Fruit fly (Drosophila melanogaster) whole organism, embryonic: ENCODE measurements around the gene CG13449.

Source experiments
- CG11093 ChIP-seq: fragments of 200-800 bp; sonication (Bioruptor generic); IDR thresholded peaks from 3 replicates; pipeline ENCODE4 v1.3.6; 2022; ENCODE audit warnings: missing biosample characterization, missing genetic modification characterization
- CG13894 ChIP-seq: fragments of 200-800 bp; sonication (Bioruptor generic); optimal IDR thresholded peaks from 3 replicates; lab custom pipeline; 2018; ENCODE audit warnings: missing biosample characterization, mild to moderate bottlenecking, missing genetic modification characterization, moderate library complexity
- CG18011 ChIP-seq: fragments of 200-800 bp; sonication (Bioruptor generic); optimal IDR thresholded peaks from 2 replicates; lab custom pipeline; 2017; ENCODE audit warnings: missing biosample characterization, missing genetic modification characterization, mild to moderate bottlenecking, moderate library complexity, missing genotype
- CG30020 ChIP-seq: fragments of 200-800 bp; optimal IDR thresholded peaks from 2 replicates; lab custom pipeline; 2019; ENCODE audit warnings: missing biosample characterization, mild to moderate bottlenecking, missing genetic modification characterization, moderate library complexity
- Xrp1 ChIP-seq: fragments of 200-800 bp; sonication (Bioruptor generic); IDR thresholded peaks from 2 replicates; pipeline ENCODE4 v1.3.6; 2022; ENCODE audit warnings: missing biosample characterization, missing genetic modification characterization
- dysf ChIP-seq: fragments of 200-800 bp; sonication (Bioruptor generic); IDR thresholded peaks from 3 replicates; pipeline ENCODE4 v1.3.6; 2022; ENCODE audit warnings: missing biosample characterization, missing genetic modification characterization
- mam ChIP-seq: fragments of 200-800 bp; sonication (Bioruptor generic); optimal IDR thresholded peaks from 3 replicates; lab custom pipeline; 2016; ENCODE audit warnings: missing biosample characterization, missing genetic modification characterization
- slbo ChIP-seq: fragments of 200-800 bp; sonication (Bioruptor generic); IDR thresholded peaks from 2 replicates; pipeline ENCODE4 v1.3.6; 2022; ENCODE audit warnings: missing biosample characterization, missing genetic modification characterization
- vnd ChIP-seq: fragments of 200-800 bp; sonication (Bioruptor generic); IDR thresholded peaks from 3 replicates; pipeline ENCODE4 v1.3.6; 2022; ENCODE audit warnings: missing biosample characterization, missing genetic modification characterization; ENCODE audit not compliant: partially characterized antibody

- TF ChIP-seq mam (GFP tag; lab: Kevin White, UChicago) (no peak), vnd (GFP tag; lab: Robert Waterston, UW) (no peak), CG11093 (GFP tag; lab: Robert Waterston, UW) (no peak), slbo (GFP tag; lab: Robert Waterston, UW) (no peak), CG18011 (GFP tag; lab: Kevin White, UChicago) (no peak), CG30020 (tag; lab: Kevin White, UChicago) (no peak), dysf (no peak), CG13894 (tag; lab: Kevin White, UChicago) (no peak), Xrp1 (no peak)
Measured at dm6 chr3L:15636978-15637377, 24.4 kb upstream of the CG13449 start.
